Worm (Caenorhabditis elegans): ENCODE results near the gene srh-85.
"Not testable (repeated sequence)": the region's sequence is repeated elsewhere in the genome, so short reads cannot be mapped to it uniquely, and the experiment has no call there.

Gene srh-85

DNA sequence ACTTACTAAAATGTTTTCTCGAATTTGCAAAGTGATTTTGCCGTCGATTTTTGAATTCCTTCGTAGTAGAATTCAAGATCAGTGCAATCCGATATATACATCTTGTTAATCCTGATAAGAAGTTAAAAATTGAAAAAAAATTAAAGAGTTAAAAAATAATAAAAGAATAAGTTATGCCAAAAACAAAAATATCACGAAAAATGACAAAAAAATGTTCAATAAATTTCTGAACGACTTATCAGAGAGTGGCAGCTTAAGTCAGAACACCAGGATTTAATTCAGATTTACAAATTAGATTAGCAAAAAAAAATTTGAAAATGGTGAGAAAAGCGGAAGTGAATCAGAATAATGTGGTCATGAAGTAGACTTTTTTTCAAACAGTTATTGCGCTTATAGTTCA is 12.0 kb downstream of the srh-85 start, which contains the start of gene srw-123:
Gene srw-123, minus strand, starts transcription at position 101 of the 400 bp plus-strand sequence.
- not testable (repeated sequence) for TF ChIP-seq efl-1 (GFP tag; optimal IDR thresholded peaks at IDR 0.05); bed-1 (GFP tag; IDR thresholded peaks at IDR 0.05); B0035.1 (tag; optimal IDR thresholded peaks at IDR 0.05)

DNA sequence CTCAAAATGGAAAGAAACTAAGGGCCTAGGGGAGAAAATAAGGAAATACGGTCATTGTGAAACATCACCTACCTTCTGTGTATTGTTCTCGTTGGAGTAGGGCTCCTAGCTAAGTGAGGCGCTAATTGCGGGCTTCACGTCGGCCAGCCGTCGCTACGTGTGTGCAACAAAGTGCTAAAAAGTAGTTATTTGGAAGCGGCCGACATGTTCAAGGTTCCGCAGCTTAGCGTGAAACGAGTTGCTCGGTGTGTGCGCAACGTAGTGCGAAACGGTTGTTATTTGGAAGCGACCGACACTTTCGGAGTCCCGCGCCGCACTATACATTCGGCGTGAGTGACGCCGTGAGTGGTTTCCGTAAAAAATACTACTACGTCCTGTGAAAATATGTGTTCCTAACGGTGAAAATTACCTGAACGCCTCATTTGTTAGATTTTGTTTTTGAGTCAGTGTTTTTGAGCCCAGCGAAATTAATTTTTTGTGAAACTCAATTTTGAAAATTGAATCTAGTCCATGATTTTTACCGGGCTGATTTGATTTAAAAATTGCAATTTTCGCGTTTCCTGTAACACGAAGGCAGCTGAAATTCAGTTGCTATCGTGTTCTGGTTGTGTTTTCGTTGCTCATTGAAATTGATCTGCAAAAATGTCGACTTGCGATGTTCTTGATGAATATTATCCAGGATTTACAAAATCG is 15.9 kb downstream of the srh-85 start, which contains the start of gene srw-129:
Gene srw-129, plus strand, starts transcription at position 643 of the 693 bp plus-strand sequence.
- TF ChIP-seq tbx-9 (tag; optimal IDR thresholded peaks at IDR 0.05; ENCODE audit: borderline replicate concordance), result no peak
- no peak for TF ChIP-seq mel-28 (tag; optimal IDR thresholded peaks at IDR 0.05; ENCODE audit: borderline replicate concordance)
- TF ChIP-seq rpc-1 (optimal IDR thresholded peaks at IDR 0.05), result no peak
- TF ChIP-seq rpc-1 (tag; optimal IDR thresholded peaks at IDR 0.05), result peak; percentile 22
- TF ChIP-seq snpc-4 (GFP tag; optimal IDR thresholded peaks at IDR 0.05), result no peak
- peak in 3 of 4 experiments; percentile 51 to 95 (median 91) for TF ChIP-seq snpc-4 (tag; optimal IDR thresholded peaks at IDR 0.05)
- TF ChIP-seq snpc-1.1 (tag; optimal IDR thresholded peaks at IDR 0.05; ENCODE audit: insufficient read depth), result peak; percentile 84

DNA sequence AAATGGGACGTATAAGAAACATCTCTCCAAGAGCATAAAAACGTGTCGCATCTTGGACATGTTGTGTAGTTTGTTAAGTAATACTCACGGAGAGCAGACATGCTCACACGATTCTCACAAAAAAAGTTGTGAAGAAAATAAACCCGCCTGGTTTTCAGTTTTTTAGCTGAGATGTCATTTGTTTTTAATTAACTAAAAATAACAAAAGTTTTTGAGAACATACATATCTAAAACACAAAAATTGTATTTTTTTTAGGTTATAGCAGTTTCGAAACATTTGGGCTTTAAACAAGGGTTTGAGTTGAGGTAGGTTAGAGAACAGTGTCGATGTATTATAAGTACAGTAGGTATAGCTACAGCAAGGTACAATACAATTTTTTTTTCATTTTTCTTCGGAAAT is 22.5 kb downstream of the srh-85 start, which contains the start of gene srh-88:
Gene srh-88, minus strand, starts transcription at position 101 of the 400 bp plus-strand sequence.
- TF ChIP-seq akir-1 (GFP tag; optimal IDR thresholded peaks at IDR 0.05), result no peak
- TF ChIP-seq madf-3 (GFP tag; IDR thresholded peaks at IDR 0.05), result no peak
- TF ChIP-seq ztf-26 (tag; optimal IDR thresholded peaks at IDR 0.05), result no peak
- TF ChIP-seq B0336.3 (GFP tag; IDR thresholded peaks at IDR 0.05), result no peak
- TF ChIP-seq ztf-3 (GFP tag; optimal IDR thresholded peaks at IDR 0.05), result no peak
- TF ChIP-seq Y79H2A.3 (GFP tag; conservative IDR thresholded peaks at IDR 0.05), result no peak
- TF ChIP-seq lin-26 (GFP tag; IDR thresholded peaks at IDR 0.05), result no peak
- TF ChIP-seq hrde-1 (tag; optimal IDR thresholded peaks at IDR 0.05; ENCODE audit: borderline replicate concordance), result no peak
- TF ChIP-seq aptf-2 (GFP tag; conservative IDR thresholded peaks at IDR 0.05), result no peak

DNA sequence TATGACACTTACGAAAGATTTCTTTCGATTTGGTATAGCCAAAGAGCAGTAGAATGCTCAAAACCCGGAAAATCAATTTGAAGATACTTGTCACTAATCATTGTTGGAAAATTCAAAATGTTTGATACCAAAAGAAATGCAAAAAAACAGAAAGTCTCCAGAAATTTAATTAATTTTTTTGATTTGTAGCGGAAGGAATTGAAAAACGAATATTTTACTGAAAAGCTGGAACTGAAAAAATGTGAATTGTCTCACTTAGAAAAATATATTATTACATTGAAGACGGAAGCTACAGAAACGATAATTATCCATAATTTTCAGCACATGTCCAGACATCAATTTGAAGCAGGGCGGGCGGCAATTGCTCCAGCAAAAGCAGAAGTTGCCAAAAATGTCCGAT is 24.3 kb downstream of the srh-85 start, which contains the start of gene srw-138:
Gene srw-138, minus strand, starts transcription at position 101 of the 400 bp plus-strand sequence.
- TF ChIP-seq attf-3 (GFP tag; conservative IDR thresholded peaks at IDR 0.05) (no peak), lin-54 (GFP tag; optimal IDR thresholded peaks at IDR 0.05) (no peak), sea-2 (GFP tag; IDR thresholded peaks at IDR 0.05) (no peak), unc-62 (GFP tag; optimal IDR thresholded peaks at IDR 0.05) (no peak), bed-2 (GFP tag; IDR thresholded peaks at IDR 0.05) (no peak), K12H6.12 (tag; optimal IDR thresholded peaks at IDR 0.05) (no peak), chd-7 (tag; optimal IDR thresholded peaks at IDR 0.05) (no peak), attf-5 (GFP tag; optimal IDR thresholded peaks at IDR 0.05) (no peak), nhr-80 (tag; optimal IDR thresholded peaks at IDR 0.05) (no peak), gei-17 (GFP tag; optimal IDR thresholded peaks at IDR 0.05) (no peak), hlh-26 (GFP tag; conservative IDR thresholded peaks at IDR 0.05) (no peak), let-526 (GFP tag; IDR thresholded peaks at IDR 0.05) (no peak), pha-4 (tag; optimal IDR thresholded peaks at IDR 0.05) (no peak), nfya-2 (GFP tag; IDR thresholded peaks at IDR 0.05) (no peak), dpl-1 (GFP tag; optimal IDR thresholded peaks at IDR 0.05) (no peak), die-1 (tag; optimal IDR thresholded peaks at IDR 0.05) (no peak), mel-28 (tag; optimal IDR thresholded peaks at IDR 0.05; ENCODE audit: borderline replicate concordance) (no peak), F37B4.10 (GFP tag; IDR thresholded peaks at IDR 0.05) (no peak), ama-1 (optimal IDR thresholded peaks at IDR 0.05) (no peak), ama-1 (GFP tag; optimal IDR thresholded peaks at IDR 0.05) (no peak)

All from whole organism, young adult.